Worm (Caenorhabditis elegans) whole organism, L4 larva: ENCODE results near the gene W01D2.3.
"Not testable (repeated sequence)": the region's sequence is repeated elsewhere in the genome, so short reads cannot be mapped to it uniquely, and the experiment has no call there.

Experiments
- aly-2 ChIP-seq: sonication (generic microtip); optimal IDR thresholded peaks from 2 replicates; lab custom pipeline; 2018; ENCODE audit warnings: missing biosample characterization, missing genetic modification characterization
- ama-1 ChIP-seq: fragments of 150-350 bp; optimal IDR thresholded peaks from 2 replicates; lab custom pipeline; 2014; ENCODE audit warnings: inconsistent platforms, mixed read lengths
- ceh-28 ChIP-seq: fragments of 150-350 bp; optimal IDR thresholded peaks from 2 replicates; lab custom pipeline; 2014; ENCODE audit warnings: missing biosample characterization, missing genetic modification reagents, missing genetic modification characterization
- dpl-1 ChIP-seq: fragments of 150-350 bp; optimal IDR thresholded peaks from 2 replicates; lab custom pipeline; 2014; ENCODE audit warnings: missing biosample characterization, missing genetic modification reagents, missing genetic modification characterization
- madf-5 ChIP-seq, 2 experiments: fragments of 200-800 bp; sonication (Bioruptor generic); IDR thresholded peaks; 2 replicates each; pipeline ENCODE4 v1.3.6; 2022; ENCODE audit warnings: missing compliant biosample characterization in 2 of 2, missing genetic modification characterization in 2 of 2
- mep-1 ChIP-seq: fragments of 150-350 bp; sonication (generic microtip); optimal IDR thresholded peaks from 3 replicates; lab custom pipeline; 2014; ENCODE audit warnings: missing biosample characterization, missing genetic modification characterization
- nhr-11 ChIP-seq: fragments of 150-350 bp; optimal IDR thresholded peaks from 2 replicates; lab custom pipeline; 2014; ENCODE audit warnings: missing biosample characterization, missing genetic modification characterization
- nhr-237 ChIP-seq: sonication (generic microtip); optimal IDR thresholded peaks from 2 replicates; lab custom pipeline; 2017; ENCODE audit warnings: missing biosample characterization, missing genetic modification characterization
- nhr-25 ChIP-seq: sonication (generic microtip); optimal IDR thresholded peaks from 2 replicates; lab custom pipeline; 2017; ENCODE audit warnings: missing genetic modification characterization, mild to moderate bottlenecking, missing compliant biosample characterization, antibody characterized with exemption, moderate library complexity, borderline replicate concordance; ENCODE audit not compliant: insufficient read depth
- nhr-77 ChIP-seq: fragments of 150-350 bp; optimal IDR thresholded peaks from 2 replicates; lab custom pipeline; 2014; ENCODE audit warnings: missing biosample characterization, missing genetic modification characterization
- rbr-2 ChIP-seq: sonication (generic microtip); optimal IDR thresholded peaks from 2 replicates; lab custom pipeline; 2016; ENCODE audit warnings: missing genotype, missing genetic modification characterization, missing compliant biosample characterization
- snpc-4 ChIP-seq: fragments of 150-350 bp; optimal IDR thresholded peaks from 2 replicates; lab custom pipeline; 2014; ENCODE audit warnings: missing biosample characterization, missing genetic modification characterization
- unc-39 ChIP-seq: sonication (generic microtip); optimal IDR thresholded peaks from 2 replicates; lab custom pipeline; 2017; ENCODE audit warnings: missing biosample characterization, missing genetic modification characterization
- ztf-7 ChIP-seq: fragments of 150-350 bp; optimal IDR thresholded peaks from 2 replicates; lab custom pipeline; 2014; ENCODE audit warnings: missing biosample characterization, missing genetic modification characterization

- TF ChIP-seq mep-1 (tag; lab: Kevin White, UChicago); nhr-11 (tag; lab: Kevin White, UChicago); nhr-237 (tag; lab: Kevin White, UChicago); rbr-2 (tag; lab: Kevin White, UChicago); dpl-1 (GFP tag; lab: Kevin White, UChicago); madf-5 (GFP tag; IDR thresholded peaks at IDR 0.05; lab: Robert Waterston, UW); snpc-4; ceh-28 (tag; lab: Kevin White, UChicago); unc-39 (tag; lab: Kevin White, UChicago); ztf-7; ama-1 (lab: Kevin White, UChicago); nhr-77 (tag; lab: Kevin White, UChicago); nhr-25 (tag; lab: Kevin White, UChicago); aly-2 (tag; lab: Kevin White, UChicago): not testable (repeated sequence)
These were observed 41.6 kb downstream of the W01D2.3 start for ce11 chrII:14762528-14762927.
